Fruit fly (Drosophila melanogaster) whole organism, embryonic: ENCODE measurements around the gene CG10638.

Experiments used
- CG10209 ChIP-seq: fragments of 200-800 bp; sonication (Bioruptor generic); optimal IDR thresholded peaks from 3 replicates; lab custom pipeline; 2017; ENCODE audit warnings: missing biosample characterization, mild to moderate bottlenecking, missing genetic modification characterization, missing genetic modification reagents
- CG1024 ChIP-seq: fragments of 200-800 bp; sonication (Bioruptor generic); IDR thresholded peaks from 2 replicates; pipeline ENCODE4 v1.3.6; 2022; ENCODE audit warnings: missing biosample characterization, missing genetic modification characterization
- CG10431 ChIP-seq: fragments of 200-800 bp; sonication (Bioruptor generic); optimal IDR thresholded peaks from 3 replicates; lab custom pipeline; 2018; ENCODE audit warnings: missing biosample characterization, mild to moderate bottlenecking, missing genetic modification characterization
- CG10462 ChIP-seq: fragments of 200-800 bp; sonication (Bioruptor generic); optimal IDR thresholded peaks from 2 replicates; lab custom pipeline; 2016; ENCODE audit warnings: missing biosample characterization, missing genetic modification characterization
- CG10654 ChIP-seq: fragments of 200-800 bp; sonication (Bioruptor generic); optimal IDR thresholded peaks from 2 replicates; lab custom pipeline; 2016; ENCODE audit warnings: missing biosample characterization, missing genetic modification characterization
- CG11695 ChIP-seq: fragments of 200-800 bp; sonication (Bioruptor generic); IDR thresholded peaks from 3 replicates; pipeline ENCODE4 v1.3.6; 2022; ENCODE audit warnings: missing biosample characterization, missing genetic modification characterization
- CG12299 ChIP-seq: fragments of 200-800 bp; sonication (Bioruptor generic); optimal IDR thresholded peaks from 2 replicates; lab custom pipeline; 2018; ENCODE audit warnings: missing biosample characterization, mild to moderate bottlenecking, missing genetic modification characterization
- CG13624 ChIP-seq: fragments of 200-800 bp; sonication (Bioruptor generic); optimal IDR thresholded peaks from 2 replicates; lab custom pipeline; 2016; ENCODE audit warnings: missing biosample characterization, missing genetic modification characterization
- CG14860 ChIP-seq: fragments of 200-800 bp; sonication (Bioruptor generic); IDR thresholded peaks from 3 replicates; pipeline ENCODE4 v1.3.6; 2022; ENCODE audit warnings: missing biosample characterization, missing genetic modification characterization; ENCODE audit not compliant: partially characterized antibody
- CG18476 ChIP-seq: fragments of 200-800 bp; sonication (Bioruptor generic); optimal IDR thresholded peaks from 2 replicates; lab custom pipeline; 2016; ENCODE audit warnings: missing biosample characterization, mild to moderate bottlenecking, missing genetic modification characterization
- CG2875 ChIP-seq: fragments of 200-800 bp; sonication (Bioruptor generic); optimal IDR thresholded peaks from 2 replicates; lab custom pipeline; 2017; ENCODE audit warnings: missing biosample characterization, mild to moderate bottlenecking, missing genetic modification characterization, missing genetic modification reagents
- CG30431 ChIP-seq: fragments of 200-800 bp; sonication (Bioruptor generic); optimal IDR thresholded peaks from 2 replicates; lab custom pipeline; 2017; ENCODE audit warnings: missing biosample characterization, missing genetic modification characterization
- CG32532 ChIP-seq: fragments of 200-800 bp; sonication (Bioruptor generic); IDR thresholded peaks from 2 replicates; pipeline ENCODE4 v1.3.6; 2022; ENCODE audit warnings: missing biosample characterization, missing genetic modification characterization
- CG3281 ChIP-seq: fragments of 200-800 bp; sonication (Bioruptor generic); optimal IDR thresholded peaks from 3 replicates; lab custom pipeline; 2017; ENCODE audit warnings: missing biosample characterization, mild to moderate bottlenecking, missing genetic modification characterization
- CG7357 ChIP-seq: fragments of 200-800 bp; sonication (Bioruptor generic); IDR thresholded peaks from 3 replicates; pipeline ENCODE4 v1.3.6; 2022; ENCODE audit warnings: missing biosample characterization, missing genetic modification characterization
- CG7372 ChIP-seq: fragments of 200-800 bp; sonication (Bioruptor generic); IDR thresholded peaks from 2 replicates; pipeline ENCODE4 v1.3.6; 2022; ENCODE audit warnings: missing biosample characterization, missing genetic modification characterization
- CG7556 ChIP-seq: fragments of 200-800 bp; sonication (Bioruptor generic); optimal IDR thresholded peaks from 2 replicates; lab custom pipeline; 2017; ENCODE audit warnings: missing biosample characterization, mild to moderate bottlenecking, missing genetic modification characterization
- CG7786 ChIP-seq: fragments of 200-800 bp; sonication (Bioruptor generic); optimal IDR thresholded peaks from 2 replicates; lab custom pipeline; 2016; ENCODE audit warnings: missing biosample characterization, missing genetic modification characterization
- Dip3 ChIP-seq: fragments of 200-800 bp; sonication (Bioruptor generic); optimal IDR thresholded peaks from 3 replicates; lab custom pipeline; 2016; ENCODE audit warnings: missing biosample characterization, missing genetic modification characterization
- Dll ChIP-seq: fragments of 200-800 bp; sonication (Bioruptor generic); IDR thresholded peaks from 4 replicates; pipeline ENCODE4 v1.3.6; 2022; ENCODE audit warnings: missing biosample characterization, missing genetic modification characterization; ENCODE audit not compliant: partially characterized antibody
- Doc2 ChIP-seq: fragments of 200-800 bp; sonication (Bioruptor generic); IDR thresholded peaks from 2 replicates; pipeline ENCODE4 v1.3.6; 2022; ENCODE audit warnings: missing biosample characterization, missing genetic modification characterization
- Dref ChIP-seq: fragments of 200-800 bp; sonication (Bioruptor generic); IDR thresholded peaks from 2 replicates; pipeline ENCODE4 v1.3.6; 2022; ENCODE audit warnings: missing biosample characterization, missing genetic modification characterization
- Hr39 ChIP-seq: fragments of >200 bp; optimal IDR thresholded peaks from 2 replicates; lab custom pipeline; 2017
- Lpt ChIP-seq: fragments of >200 bp; optimal IDR thresholded peaks from 2 replicates; lab custom pipeline; 2018; ENCODE audit warnings: missing biosample characterization, missing genetic modification characterization
- Max ChIP-seq: fragments of 200-800 bp; sonication (Bioruptor generic); optimal IDR thresholded peaks from 2 replicates; lab custom pipeline; 2016; ENCODE audit warnings: missing biosample characterization, mild to moderate bottlenecking, missing genetic modification characterization
- Meics ChIP-seq: fragments of 200-800 bp; sonication (Bioruptor generic); optimal IDR thresholded peaks from 2 replicates; lab custom pipeline; 2017; ENCODE audit warnings: missing biosample characterization, mild to moderate bottlenecking, missing genetic modification characterization
- Sox102F ChIP-seq: fragments of 200-800 bp; sonication (Bioruptor generic); optimal IDR thresholded peaks from 2 replicates; lab custom pipeline; 2018; ENCODE audit warnings: missing biosample characterization, mild to moderate bottlenecking, missing genetic modification characterization, moderate library complexity
- Sry-δ ChIP-seq: fragments of 200-800 bp; sonication (Bioruptor generic); optimal IDR thresholded peaks from 2 replicates; lab custom pipeline; 2016; ENCODE audit warnings: missing biosample characterization, missing genetic modification characterization
- Ssrp ChIP-seq: fragments of 200-800 bp; sonication (Bioruptor generic); optimal IDR thresholded peaks from 2 replicates; lab custom pipeline; 2018; ENCODE audit warnings: missing biosample characterization, mild to moderate bottlenecking, missing genetic modification characterization, moderate library complexity
- Usf ChIP-seq: fragments of 200-800 bp; sonication (Bioruptor generic); optimal IDR thresholded peaks from 2 replicates; lab custom pipeline; 2017; ENCODE audit warnings: missing genotype, missing biosample characterization, missing genetic modification characterization
- ac ChIP-seq: fragments of 200-800 bp; sonication (Bioruptor generic); optimal IDR thresholded peaks from 3 replicates; lab custom pipeline; 2017; ENCODE audit warnings: missing biosample characterization, mild to moderate bottlenecking, missing genetic modification characterization
- ap ChIP-seq: fragments of 200-800 bp; sonication (Bioruptor generic); IDR thresholded peaks from 2 replicates; pipeline ENCODE4 v1.3.6; 2022; ENCODE audit warnings: missing biosample characterization, missing genetic modification characterization
- ato ChIP-seq: fragments of 200-800 bp; sonication (Bioruptor generic); IDR thresholded peaks from 2 replicates; pipeline ENCODE4 v1.3.6; 2022; ENCODE audit warnings: missing biosample characterization, missing genetic modification characterization; ENCODE audit not compliant: partially characterized antibody
- br ChIP-seq: fragments of >200 bp; optimal IDR thresholded peaks from 2 replicates; lab custom pipeline; 2017
- bsh ChIP-seq, 2 experiments: fragments of 200-800 bp; sonication (Bioruptor generic); optimal IDR thresholded peaks; 2 replicates each; lab custom pipeline; 2017 to 2018; ENCODE audit warnings: mild to moderate bottlenecking in 2 of 2, missing biosample characterization in 2 of 2, missing genetic modification characterization in 2 of 2, moderate library complexity in 1 of 2
- caup ChIP-seq: fragments of 200-800 bp; sonication (Bioruptor generic); optimal IDR thresholded peaks from 3 replicates; lab custom pipeline; 2017; ENCODE audit warnings: missing biosample characterization, mild to moderate bottlenecking, missing genetic modification characterization, moderate library complexity; ENCODE audit not compliant: severe bottlenecking
- chm ChIP-seq: fragments of 200-800 bp; sonication (Bioruptor generic); IDR thresholded peaks from 2 replicates; pipeline ENCODE4 v1.3.6; 2022; ENCODE audit warnings: missing biosample characterization, missing genetic modification characterization
- dan ChIP-seq: fragments of 200-800 bp; sonication (Bioruptor generic); IDR thresholded peaks from 2 replicates; pipeline ENCODE4 v1.3.6; 2022; ENCODE audit warnings: missing biosample characterization, missing genetic modification characterization
- dmrt11E ChIP-seq: fragments of 200-800 bp; sonication (Bioruptor generic); optimal IDR thresholded peaks from 3 replicates; lab custom pipeline; 2018; ENCODE audit warnings: missing biosample characterization, mild to moderate bottlenecking, missing genetic modification characterization, moderate library complexity
- dysf ChIP-seq: fragments of 200-800 bp; sonication (Bioruptor generic); IDR thresholded peaks from 3 replicates; pipeline ENCODE4 v1.3.6; 2022; ENCODE audit warnings: missing biosample characterization, missing genetic modification characterization
- gem ChIP-seq: fragments of 200-800 bp; sonication (Bioruptor generic); optimal IDR thresholded peaks from 2 replicates; lab custom pipeline; 2019; ENCODE audit warnings: missing biosample characterization, mild to moderate bottlenecking, missing genetic modification characterization, moderate library complexity
- h ChIP-seq: fragments of >200 bp; optimal IDR thresholded peaks from 2 replicates; lab custom pipeline; 2017
- hb ChIP-seq: fragments of 200-800 bp; sonication (Bioruptor generic); IDR thresholded peaks from 3 replicates; pipeline ENCODE4 v1.3.6; 2022; ENCODE audit warnings: missing biosample characterization, missing genetic modification characterization; ENCODE audit not compliant: partially characterized antibody
- her ChIP-seq: fragments of 200-800 bp; sonication (Bioruptor generic); optimal IDR thresholded peaks from 2 replicates; lab custom pipeline; 2016; ENCODE audit warnings: missing biosample characterization, missing genetic modification characterization
- hkb ChIP-seq, 2 experiments: fragments of 200-800 bp in 1 of 2; fragments of >200 bp in 1 of 2; sonication (Bioruptor generic) in 1 of 2; IDR thresholded peaks in 1 of 2; optimal IDR thresholded peaks in 1 of 2; 2 replicates each; pipeline versions ENCODE4 v1.3.6 to Lab custom; 2017 to 2022; ENCODE audit warnings: missing biosample characterization in 1 of 2, missing genetic modification characterization in 1 of 2
- kay ChIP-seq: fragments of 200-800 bp; sonication (Bioruptor generic); optimal IDR thresholded peaks from 2 replicates; lab custom pipeline; 2016; ENCODE audit warnings: missing biosample characterization, missing genetic modification characterization
- kni ChIP-seq: fragments of 200-800 bp; sonication (Bioruptor generic); optimal IDR thresholded peaks from 3 replicates; lab custom pipeline; 2017; ENCODE audit warnings: mild to moderate bottlenecking, missing biosample characterization, missing genetic modification reagents, missing genetic modification characterization
- nau ChIP-seq: fragments of 200-800 bp; sonication (Bioruptor generic); optimal IDR thresholded peaks from 3 replicates; lab custom pipeline; 2017; ENCODE audit warnings: missing biosample characterization, mild to moderate bottlenecking, missing genetic modification characterization, missing genetic modification reagents
- sqz ChIP-seq: fragments of 200-800 bp; sonication (Bioruptor generic); optimal IDR thresholded peaks from 3 replicates; lab custom pipeline; 2018; ENCODE audit warnings: missing biosample characterization, mild to moderate bottlenecking, missing genetic modification characterization
- zf30C ChIP-seq: fragments of 200-800 bp; sonication (Bioruptor generic); optimal IDR thresholded peaks from 3 replicates; lab custom pipeline; 2018; ENCODE audit warnings: missing biosample characterization, mild to moderate bottlenecking, missing genetic modification characterization

CG10638 gene

dm6 chr3L:12526433-12527113 is 25.5 kb upstream of the CG10638 start, which contains the start of gene eIF2beta (continued):
- no peak for TF ChIP-seq Dip3 (GFP tag; lab: Kevin White, UChicago)
- no peak for TF ChIP-seq CG30431
- TF ChIP-seq Usf: no peak
- no peak for TF ChIP-seq hkb (optimal IDR thresholded peaks at IDR 0.05; lab: Kevin White, UChicago)
- peak; percentile 68 for TF ChIP-seq hkb (GFP tag; IDR thresholded peaks at IDR 0.05; lab: Robert Waterston, UW)
- peak; percentile 6 for TF ChIP-seq CG13624 (GFP tag; lab: Kevin White, UChicago)
- TF ChIP-seq hb (GFP tag; lab: Robert Waterston, UW): no peak
- no peak for TF ChIP-seq Ssrp (tag; lab: Kevin White, UChicago)
- no peak for TF ChIP-seq CG10654 (GFP tag; lab: Kevin White, UChicago)
- TF ChIP-seq Doc2 (GFP tag; lab: Robert Waterston, UW): no peak
- TF ChIP-seq CG1024: no peak
- TF ChIP-seq ac (GFP tag; lab: Kevin White, UChicago): peak; percentile 38
- TF ChIP-seq CG11695 (GFP tag; lab: Robert Waterston, UW): no peak
- no peak for TF ChIP-seq Lpt
- peak; percentile 51 for TF ChIP-seq Max (GFP tag; lab: Kevin White, UChicago)
- no peak for TF ChIP-seq CG10209 (GFP tag; lab: Kevin White, UChicago)
- no peak for TF ChIP-seq CG7372 (GFP tag; lab: Robert Waterston, UW)
- TF ChIP-seq CG2875 (GFP tag; lab: Kevin White, UChicago): peak; percentile 4
- TF ChIP-seq chm (GFP tag; lab: Robert Waterston, UW): no peak; the same call in 1 of the 2 replicates
- TF ChIP-seq kay: no peak

- peak; percentile 41 for TF ChIP-seq Sry-δ (GFP tag; lab: Kevin White, UChicago)
- TF ChIP-seq Sox102F (GFP tag; lab: Kevin White, UChicago): peak; percentile 95
- TF ChIP-seq dan: peak; percentile 66
- peak; percentile 93 for TF ChIP-seq Meics (GFP tag; lab: Kevin White, UChicago)
- peak; percentile 89 for TF ChIP-seq CG7556 (GFP tag; lab: Kevin White, UChicago)
- TF ChIP-seq CG7357 (GFP tag; lab: Robert Waterston, UW): peak; percentile 85
- peak; percentile 80 for TF ChIP-seq CG7786 (GFP tag; lab: Kevin White, UChicago)
- no peak for TF ChIP-seq CG14860
- peak; percentile 96 for TF ChIP-seq CG3281 (GFP tag; lab: Kevin White, UChicago)
- TF ChIP-seq bsh (GFP tag; optimal IDR thresholded peaks at IDR 0.05; lab: Kevin White, UChicago): peak; percentile 83 to 91
- TF ChIP-seq gem: peak; percentile 95
- TF ChIP-seq Hr39: no peak
- peak; percentile 92 for TF ChIP-seq caup
- TF ChIP-seq sqz (GFP tag; lab: Kevin White, UChicago): peak; percentile 86
- TF ChIP-seq ato (GFP tag; lab: Robert Waterston, UW): no peak
- TF ChIP-seq CG32532 (GFP tag; lab: Robert Waterston, UW): peak; percentile 95
- no peak for TF ChIP-seq br (lab: Kevin White, UChicago)
- peak; percentile 88 for TF ChIP-seq CG12299
- peak; percentile 92 for TF ChIP-seq CG18476 (GFP tag; lab: Kevin White, UChicago)
- TF ChIP-seq Dref (GFP tag; lab: Robert Waterston, UW): peak; percentile 26; the same call in 1 of the 2 replicates
- no peak for TF ChIP-seq h (lab: Kevin White, UChicago)
- TF ChIP-seq dysf (GFP tag; lab: Robert Waterston, UW): peak; percentile 95
- TF ChIP-seq CG10431 (GFP tag; lab: Kevin White, UChicago): peak; percentile 62
- peak; percentile 1 for TF ChIP-seq her
- TF ChIP-seq kni: no peak
- no peak for TF ChIP-seq Dll (GFP tag; lab: Robert Waterston, UW)
- TF ChIP-seq dmrt11E (tag; lab: Kevin White, UChicago): peak; percentile 84
- TF ChIP-seq nau (GFP tag; lab: Kevin White, UChicago): no peak
- TF ChIP-seq CG10462 (GFP tag; lab: Kevin White, UChicago): peak; percentile 82
- TF ChIP-seq zf30C: peak; percentile 50
- peak; percentile 84 for TF ChIP-seq ap
Measured at dm6 chr3L:12523941-12524340, 22.8 kb upstream of the CG10638 start, which contains the start of the genes ver and Gcn5. ver (plus strand) TSS chr3L:12523987. Gcn5 (minus strand) TSS chr3L:12524014.
